Worm (Caenorhabditis elegans) whole organism, midembryonic: ENCODE data around the gene C27A2.7.

Source experiments
- T22C8.4 ChIP-seq: fragments of 200-800 bp; sonication (Bioruptor generic); IDR thresholded peaks from 2 replicates; pipeline ENCODE4 v1.3.6; 2022; ENCODE audit warnings: missing genetic modification characterization, missing compliant biosample characterization
- cog-1 ChIP-seq: sonication (generic microtip); optimal IDR thresholded peaks from 2 replicates; lab custom pipeline; 2016; ENCODE audit warnings: missing genetic modification characterization, missing compliant biosample characterization
- flt-1 ChIP-seq: fragments of 200-800 bp; sonication (Bioruptor generic); IDR thresholded peaks from 2 replicates; pipeline ENCODE4 v1.3.6; 2022; ENCODE audit warnings: missing genetic modification characterization, missing compliant biosample characterization
- klf-2 ChIP-seq: fragments of 200-800 bp; sonication (Bioruptor generic); conservative IDR thresholded peaks from 2 replicates; pipeline ENCODE4 v1.3.6; 2022; ENCODE audit warnings: missing genetic modification reagents, missing genetic modification characterization, missing compliant biosample characterization
- med-1 ChIP-seq: sonication (generic microtip); optimal IDR thresholded peaks from 2 replicates; lab custom pipeline; 2017; ENCODE audit warnings: missing genetic modification characterization, mild to moderate bottlenecking, missing compliant biosample characterization, antibody characterized with exemption, missing genetic modification reagents; ENCODE audit not compliant: insufficient read depth
- ref-1 ChIP-seq: fragments of 200-800 bp; sonication (Bioruptor generic); conservative IDR thresholded peaks from 2 replicates; pipeline ENCODE4 v1.3.6; 2022; ENCODE audit warnings: missing genetic modification reagents, missing genetic modification characterization, missing compliant biosample characterization
- tab-1 ChIP-seq: fragments of 200-800 bp; sonication (Bioruptor generic); IDR thresholded peaks from 2 replicates; pipeline ENCODE4 v1.3.6; 2022; ENCODE audit warnings: missing genetic modification characterization, missing compliant biosample characterization
- ztf-23 ChIP-seq: fragments of 200-800 bp; sonication (Bioruptor generic); IDR thresholded peaks from 2 replicates; pipeline ENCODE4 v1.3.6; 2022; ENCODE audit warnings: missing genetic modification reagents, missing genetic modification characterization, missing compliant biosample characterization

ce11 chrII:5022381-5022855 lies 48.7 kb downstream of the C27A2.7 start, which contains the start of the genes nsy-1 and F59A6.13:
- TF ChIP-seq klf-2 (GFP tag; lab: Robert Waterston, UW) (no peak), med-1 (GFP tag; lab: Kevin White, UChicago) (no peak), flt-1 (GFP tag; lab: Robert Waterston, UW) (no peak), tab-1 (GFP tag; lab: Robert Waterston, UW) (no peak), cog-1 (tag; lab: Kevin White, UChicago) (no peak), ztf-23 (GFP tag; lab: Robert Waterston, UW) (no peak), ref-1 (GFP tag; lab: Robert Waterston, UW) (no peak), T22C8.4 (GFP tag; lab: Robert Waterston, UW) (no peak)
